Worm (Caenorhabditis elegans): ENCODE data around the gene C01B10.9.

ce11 chrIV:6585397-6585921, 46.6 kb upstream of the C01B10.9 start, which contains the start of the genes F38A5.2 and dnj-11:
- TF ChIP-seq ama-1 (optimal IDR thresholded peaks at IDR 0.05), result no peak
- peak; percentile 26 for TF ChIP-seq ceh-34 (tag; optimal IDR thresholded peaks at IDR 0.05)
- no peak for TF ChIP-seq ceh-30 (tag; optimal IDR thresholded peaks at IDR 0.05)
- no peak for TF ChIP-seq C08G9.2 (tag; optimal IDR thresholded peaks at IDR 0.05)
- TF ChIP-seq hlh-15 (tag; optimal IDR thresholded peaks at IDR 0.05), result no peak
- TF ChIP-seq pha-4 (tag; optimal IDR thresholded peaks at IDR 0.05), result no peak
- TF ChIP-seq pqm-1 (tag; optimal IDR thresholded peaks at IDR 0.05), result no peak

Measured in whole organism, late embryonic.